Fruit fly (Drosophila melanogaster): Measurements from ENCODE around the gene CG33325.

Gene CG33325

DNA sequence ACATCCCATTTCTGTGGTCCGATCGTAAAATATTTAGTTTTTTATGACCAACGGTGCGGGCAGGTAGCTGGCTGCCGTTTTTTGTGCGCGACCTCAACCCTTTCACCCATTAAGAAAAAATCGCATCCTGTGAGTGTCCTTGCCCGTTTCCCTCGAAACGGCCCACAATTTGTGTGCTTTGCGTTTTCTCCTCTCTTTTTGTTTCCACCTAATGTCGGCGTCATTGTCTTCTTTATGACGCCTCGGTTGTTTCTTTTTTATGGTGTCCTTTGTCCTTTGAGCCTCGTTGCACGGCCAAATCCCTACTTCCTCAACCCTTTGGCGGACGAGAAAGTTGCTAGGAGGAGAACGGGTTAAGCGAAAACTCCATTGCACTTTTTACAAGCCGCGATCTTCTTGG is 21.4 kb upstream of the CG33325 start:
- no peak for TF ChIP-seq CG8301 (tag; optimal IDR thresholded peaks at IDR 0.05)

DNA sequence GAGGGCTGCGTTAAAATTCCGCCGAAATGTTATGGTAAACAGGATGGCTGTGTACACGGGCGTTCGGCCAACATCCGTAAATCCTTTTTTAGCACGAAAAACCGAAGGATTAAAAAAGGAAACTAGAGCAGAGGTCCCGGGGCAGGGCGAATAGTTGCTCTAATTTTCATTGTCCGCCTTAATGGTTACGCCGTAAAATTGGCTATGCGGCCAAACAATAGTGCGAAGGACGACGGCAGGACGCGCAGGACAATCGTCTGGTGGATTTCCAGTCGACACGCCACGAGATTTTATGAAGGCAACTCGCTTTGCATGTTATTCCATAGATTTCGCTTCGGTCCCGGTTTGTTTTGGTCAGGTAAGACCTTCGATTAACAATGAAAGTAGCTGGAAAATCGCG is 20.8 kb upstream of the CG33325 start:
- TF ChIP-seq CG14655 (GFP tag; optimal IDR thresholded peaks at IDR 0.05) = no peak
- TF ChIP-seq CG10348 (GFP tag; IDR thresholded peaks at IDR 0.05) = no peak
- no peak for TF ChIP-seq CG9948 (tag; optimal IDR thresholded peaks at IDR 0.05)
- TF ChIP-seq Snoo (tag; optimal IDR thresholded peaks at IDR 0.05) = no peak
- TF ChIP-seq CG12605 (GFP tag; IDR thresholded peaks at IDR 0.05) = no peak

DNA sequence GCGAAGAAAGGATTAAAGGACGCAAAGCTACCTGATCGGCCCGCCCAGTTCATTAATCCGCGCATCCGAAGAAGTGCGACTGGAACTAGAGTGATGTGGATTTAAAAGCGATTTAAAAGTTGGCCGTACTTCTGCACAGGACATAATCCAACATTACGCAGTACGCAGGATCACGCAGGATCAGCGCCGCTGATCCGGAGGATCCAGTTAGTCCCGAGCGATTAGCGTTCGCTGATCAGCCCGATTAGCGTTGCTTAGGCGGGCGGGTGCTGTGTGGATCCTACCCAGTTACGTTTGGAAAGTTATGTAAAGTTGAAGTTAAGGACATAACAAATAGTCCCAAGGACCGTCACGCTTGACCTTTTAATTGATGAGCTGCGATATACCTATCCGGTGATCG is 19.4 kb upstream of the CG33325 start:
- TF ChIP-seq Pif1A (GFP tag; optimal IDR thresholded peaks at IDR 0.05) (no peak), D1 (tag; optimal IDR thresholded peaks at IDR 0.05) (no peak), CG15710 (tag; optimal IDR thresholded peaks at IDR 0.05) (no peak), Ets98B (GFP tag; IDR thresholded peaks at IDR 0.05) (no peak), Snoo (tag; optimal IDR thresholded peaks at IDR 0.05) (no peak), EcR (GFP tag; optimal IDR thresholded peaks at IDR 0.05) (no peak), CG10348 (GFP tag; IDR thresholded peaks at IDR 0.05) (no peak), CG17806 (tag; optimal IDR thresholded peaks at IDR 0.05) (no peak)

DNA sequence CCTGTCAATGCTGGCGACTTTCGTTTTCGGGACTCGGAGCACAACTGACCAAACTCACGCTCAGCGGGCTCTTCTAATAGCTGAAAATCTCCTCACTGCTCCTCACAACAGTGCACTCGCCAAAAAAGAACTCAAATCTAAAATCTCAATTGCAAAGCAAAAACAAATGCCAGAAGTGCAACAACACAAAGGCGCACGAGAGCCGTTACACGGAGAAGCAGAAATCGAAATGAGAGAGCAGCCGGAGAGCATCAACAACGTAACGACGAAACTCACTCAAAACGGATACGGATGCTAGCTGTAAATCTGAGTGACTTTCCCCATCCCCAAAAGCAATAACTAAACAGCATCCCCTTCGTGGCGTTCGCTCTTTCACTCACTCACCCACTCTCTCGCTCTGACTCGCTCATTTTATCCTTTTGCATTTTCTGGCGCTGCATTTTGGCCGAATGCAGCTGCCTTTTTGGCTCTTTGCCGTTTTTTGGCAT is 18.0 kb upstream of the CG33325 start, which contains the start of gene hb:
Gene hb, minus strand, starts transcription at position 51 of the 488 bp plus-strand sequence.
- TF ChIP-seq CG32121 (GFP tag; IDR thresholded peaks at IDR 0.05) = no peak
- TF ChIP-seq CG8301 (tag; optimal IDR thresholded peaks at IDR 0.05) = no peak
- no peak for TF ChIP-seq EcR (GFP tag; optimal IDR thresholded peaks at IDR 0.05)
- TF ChIP-seq CG12605 (GFP tag; IDR thresholded peaks at IDR 0.05) = no peak; the same call in 1 of the 2 replicates
- TF ChIP-seq CG15710 (tag; optimal IDR thresholded peaks at IDR 0.05) = no peak
- no peak for TF ChIP-seq Snoo (tag; optimal IDR thresholded peaks at IDR 0.05)
- TF ChIP-seq rn (GFP tag; IDR thresholded peaks at IDR 0.05) = no peak

dm6 chr3R:8694110-8694826 is 14.4 kb upstream of the CG33325 start:
- TF ChIP-seq CG12605 (GFP tag; IDR thresholded peaks at IDR 0.05) (peak; percentile 99), CG32121 (GFP tag; IDR thresholded peaks at IDR 0.05) (peak; percentile 94; the same call in 1 of the 2 replicates), CG9948 (tag; optimal IDR thresholded peaks at IDR 0.05) (no peak), EcR (GFP tag; optimal IDR thresholded peaks at IDR 0.05) (no peak), CG8159 (tag; optimal IDR thresholded peaks at IDR 0.05) (peak; percentile 85), fd96Ca (GFP tag; IDR thresholded peaks at IDR 0.05) (peak; percentile 94), rn (GFP tag; IDR thresholded peaks at IDR 0.05) (peak; percentile 84), CG15710 (tag; optimal IDR thresholded peaks at IDR 0.05) (peak; percentile 79), CG4496 (GFP tag; IDR thresholded peaks at IDR 0.05) (peak; percentile 99; the same call in 2 of the 3 replicates), CG8301 (tag; optimal IDR thresholded peaks at IDR 0.05) (no peak), Pif1A (GFP tag; optimal IDR thresholded peaks at IDR 0.05) (peak; percentile 92), gl (tag; optimal IDR thresholded peaks at IDR 0.05) (peak; percentile 94), CG10348 (GFP tag; IDR thresholded peaks at IDR 0.05) (no peak), CG34367 (tag; optimal IDR thresholded peaks at IDR 0.05) (peak; percentile 84), CG13204 (GFP tag; optimal IDR thresholded peaks at IDR 0.05) (peak; percentile 86), Snoo (tag; optimal IDR thresholded peaks at IDR 0.05) (no peak), CG17806 (tag; optimal IDR thresholded peaks at IDR 0.05) (no peak), Ets98B (GFP tag; IDR thresholded peaks at IDR 0.05) (peak; percentile 96), CG14655 (GFP tag; optimal IDR thresholded peaks at IDR 0.05) (peak; percentile 83), D1 (tag; optimal IDR thresholded peaks at IDR 0.05) (no peak), Pif1B (GFP tag; optimal IDR thresholded peaks at IDR 0.05) (peak; percentile 87)

dm6 chr3R:8686446-8686845 is 6.6 kb upstream of the CG33325 start:
- TF ChIP-seq CG34367 (tag; optimal IDR thresholded peaks at IDR 0.05) (no peak), CG8301 (tag; optimal IDR thresholded peaks at IDR 0.05) (no peak), Pif1B (GFP tag; optimal IDR thresholded peaks at IDR 0.05) (no peak), CG4496 (GFP tag; IDR thresholded peaks at IDR 0.05) (no peak), gl (tag; optimal IDR thresholded peaks at IDR 0.05) (no peak), D1 (tag; optimal IDR thresholded peaks at IDR 0.05) (no peak), CG12605 (GFP tag; IDR thresholded peaks at IDR 0.05) (no peak), CG15710 (tag; optimal IDR thresholded peaks at IDR 0.05) (no peak), CG9948 (tag; optimal IDR thresholded peaks at IDR 0.05) (no peak), CG10348 (GFP tag; IDR thresholded peaks at IDR 0.05) (no peak), CG32121 (GFP tag; IDR thresholded peaks at IDR 0.05) (no peak), Pif1A (GFP tag; optimal IDR thresholded peaks at IDR 0.05) (no peak), CG13204 (GFP tag; optimal IDR thresholded peaks at IDR 0.05) (no peak), EcR (GFP tag; optimal IDR thresholded peaks at IDR 0.05) (no peak), Ets98B (GFP tag; IDR thresholded peaks at IDR 0.05) (no peak), rn (GFP tag; IDR thresholded peaks at IDR 0.05) (no peak)

Data from whole organism, pupa.